Fruit fly (Drosophila melanogaster): Measurements from ENCODE around the gene CG33253.

Gene CG33253

dm6 chrX:19155922-19156437 is 27.2 kb upstream of the CG33253 start (continued):
- TF ChIP-seq pros (GFP tag; optimal IDR thresholded peaks at IDR 0.05) (peak; percentile 59), D19A (tag; optimal IDR thresholded peaks at IDR 0.05) (peak; percentile 85), CG31224 (GFP tag; IDR thresholded peaks at IDR 0.05) (peak; percentile 75), so (GFP tag; IDR thresholded peaks at IDR 0.05) (peak; percentile 61; the same call in 2 of the 3 replicates), CG3407 (GFP tag; optimal IDR thresholded peaks at IDR 0.05) (peak; percentile 76), D (optimal IDR thresholded peaks at IDR 0.05) (no peak), D (GFP tag; optimal IDR thresholded peaks at IDR 0.05) (peak; percentile 82), Neu2 (GFP tag; optimal IDR thresholded peaks at IDR 0.05; ENCODE audit: borderline replicate concordance) (no peak), CG8290 (GFP tag; optimal IDR thresholded peaks at IDR 0.05) (peak; percentile 72), CG8290 (tag; optimal IDR thresholded peaks at IDR 0.05) (peak; percentile 0 to 74), bbx (GFP tag; IDR thresholded peaks at IDR 0.05; ENCODE audit: partially characterized antibody) (no peak), CG10209 (GFP tag; optimal IDR thresholded peaks at IDR 0.05) (peak; percentile 81), Hr39 (optimal IDR thresholded peaks at IDR 0.05) (no peak), vvl (GFP tag; IDR thresholded peaks at IDR 0.05) (peak; percentile 91), Trl (optimal IDR thresholded peaks at IDR 0.05) (peak in 1 of 2 experiments; percentile 20), Trl (GFP tag; optimal IDR thresholded peaks at IDR 0.05) (peak; percentile 54), CG1602 (GFP tag; optimal IDR thresholded peaks at IDR 0.05) (peak; percentile 84), CG7372 (GFP tag; IDR thresholded peaks at IDR 0.05) (peak; percentile 43), p53 (GFP tag; optimal IDR thresholded peaks at IDR 0.05) (no peak), CTCF (GFP tag; optimal IDR thresholded peaks at IDR 0.05) (no peak), CG6854 (GFP tag; optimal IDR thresholded peaks at IDR 0.05) (peak; percentile 50), Camta (GFP tag; optimal IDR thresholded peaks at IDR 0.05) (no peak), CG7745 (tag; optimal IDR thresholded peaks at IDR 0.05) (peak; percentile 89), Fer3 (tag; optimal IDR thresholded peaks at IDR 0.05) (peak; percentile 77), Atf-2 (GFP tag; optimal IDR thresholded peaks at IDR 0.05) (no peak), E2f2 (GFP tag; IDR thresholded peaks at IDR 0.05) (peak; percentile 38; the same call in 1 of the 2 replicates), CG9727 (GFP tag; optimal IDR thresholded peaks at IDR 0.05) (peak; percentile 96), CG8359 (GFP tag; optimal IDR thresholded peaks at IDR 0.05; ENCODE audit: borderline replicate concordance) (peak; percentile 61), CG12391 (tag; optimal IDR thresholded peaks at IDR 0.05) (peak; percentile 89), CG17912 (GFP tag; optimal IDR thresholded peaks at IDR 0.05) (no peak), CG13123 (GFP tag; optimal IDR thresholded peaks at IDR 0.05) (peak; percentile 67), CG14710 (tag; optimal IDR thresholded peaks at IDR 0.05) (peak; percentile 93), NK7.1 (GFP tag; optimal IDR thresholded peaks at IDR 0.05) (no peak), sug (tag; optimal IDR thresholded peaks at IDR 0.05) (peak; percentile 35), CG9215 (GFP tag; IDR thresholded peaks at IDR 0.05) (peak; percentile 70), zfh2 (GFP tag; optimal IDR thresholded peaks at IDR 0.05) (no peak), chm (GFP tag; IDR thresholded peaks at IDR 0.05) (peak; percentile 81; the same call in 1 of the 2 replicates), ac (GFP tag; optimal IDR thresholded peaks at IDR 0.05) (peak; percentile 89), CG6254 (GFP tag; optimal IDR thresholded peaks at IDR 0.05) (peak; percentile 76), CG5245 (GFP tag; optimal IDR thresholded peaks at IDR 0.05) (peak; percentile 51), cwo (GFP tag; optimal IDR thresholded peaks at IDR 0.05) (peak; percentile 45), pnt (GFP tag; optimal IDR thresholded peaks at IDR 0.05) (peak; percentile 23), Bgb (GFP tag; IDR thresholded peaks at IDR 0.05; ENCODE audit: partially characterized antibody) (no peak), pzg (GFP tag; optimal IDR thresholded peaks at IDR 0.05) (no peak), CG7839 (tag; optimal IDR thresholded peaks at IDR 0.05) (peak; percentile 89), CG12236 (GFP tag; optimal IDR thresholded peaks at IDR 0.05) (no peak), CG4707 (GFP tag; optimal IDR thresholded peaks at IDR 0.05) (peak; percentile 36), HmgD (GFP tag; optimal IDR thresholded peaks at IDR 0.05) (no peak), toy (GFP tag; IDR thresholded peaks at IDR 0.05) (peak; percentile 64), al (GFP tag; IDR thresholded peaks at IDR 0.05) (peak; percentile 79), lilli (GFP tag; optimal IDR thresholded peaks at IDR 0.05) (peak; percentile 65), CG12104 (GFP tag; optimal IDR thresholded peaks at IDR 0.05) (peak; percentile 80)

Measured in whole organism, embryonic.